Worm (Caenorhabditis elegans) whole organism, early embryonic: Measurements from ENCODE around the gene C35B1.2.
"Not testable (repeated sequence)": the region's sequence is repeated elsewhere in the genome, so short reads cannot be mapped to it uniquely, and the experiment has no call there.

Experiments used
- B0310.2 ChIP-seq: sonication (generic microtip); optimal IDR thresholded peaks from 2 replicates; lab custom pipeline; 2016; ENCODE audit warnings: mild to moderate bottlenecking, missing genetic modification characterization, missing compliant biosample characterization
- F13C5.2 ChIP-seq: sonication (generic microtip); optimal IDR thresholded peaks from 2 replicates; lab custom pipeline; 2017; ENCODE audit warnings: mild to moderate bottlenecking, missing genetic modification characterization, inconsistent platforms, missing compliant biosample characterization
- aly-1 ChIP-seq: sonication (generic microtip); optimal IDR thresholded peaks from 2 replicates; lab custom pipeline; 2016; ENCODE audit warnings: missing genetic modification characterization, missing compliant biosample characterization
- ama-1 ChIP-seq: fragments of 150-350 bp; optimal IDR thresholded peaks from 2 replicates; lab custom pipeline; 2014
- ceh-13 ChIP-seq: fragments of 200-800 bp; sonication (Bioruptor generic); optimal IDR thresholded peaks from 2 replicates; lab custom pipeline; 2018; ENCODE audit warnings: mild to moderate bottlenecking, missing genetic modification characterization, missing compliant biosample characterization
- ceh-36 ChIP-seq: sonication (generic microtip); optimal IDR thresholded peaks from 2 replicates; lab custom pipeline; 2016; ENCODE audit warnings: missing genetic modification characterization, inconsistent platforms, missing compliant biosample characterization
- ets-7 ChIP-seq: sonication (generic microtip); optimal IDR thresholded peaks from 2 replicates; lab custom pipeline; 2016; ENCODE audit warnings: missing genotype, missing genetic modification characterization, missing compliant biosample characterization
- flt-1 ChIP-seq: fragments of 200-800 bp; sonication (Bioruptor generic); IDR thresholded peaks from 2 replicates; pipeline ENCODE4 v1.3.6; 2022; ENCODE audit warnings: missing genetic modification characterization, missing compliant biosample characterization
- hmbx-1 ChIP-seq: sonication (generic microtip); optimal IDR thresholded peaks from 2 replicates; lab custom pipeline; 2016; ENCODE audit warnings: mild to moderate bottlenecking, missing genetic modification characterization, missing compliant biosample characterization
- hmg-4 ChIP-seq: fragments of 200-800 bp; sonication (Bioruptor generic); optimal IDR thresholded peaks from 2 replicates; lab custom pipeline; 2018; ENCODE audit warnings: mild to moderate bottlenecking, missing genetic modification characterization, missing compliant biosample characterization
- hnd-1 ChIP-seq: sonication (generic microtip); optimal IDR thresholded peaks from 2 replicates; lab custom pipeline; 2016; ENCODE audit warnings: missing genetic modification characterization, missing compliant biosample characterization
- pes-1 ChIP-seq: fragments of 200-800 bp; sonication (Bioruptor generic); IDR thresholded peaks from 2 replicates; pipeline ENCODE4 v1.3.6; 2022; ENCODE audit warnings: missing genetic modification reagents, missing genetic modification characterization, missing compliant biosample characterization
- scrt-1 ChIP-seq: fragments of 200-800 bp; sonication (Bioruptor generic); IDR thresholded peaks from 2 replicates; pipeline ENCODE4 v1.3.6; 2022; ENCODE audit warnings: missing genetic modification characterization, missing compliant biosample characterization
- sea-1 ChIP-seq: fragments of 200-800 bp; sonication (Bioruptor generic); conservative IDR thresholded peaks from 2 replicates; pipeline ENCODE4 v1.3.6; 2022; ENCODE audit warnings: missing genetic modification characterization, missing compliant biosample characterization
- tbx-11 ChIP-seq: fragments of 200-800 bp; sonication (Bioruptor generic); IDR thresholded peaks from 2 replicates; pipeline ENCODE4 v1.3.6; 2022; ENCODE audit warnings: missing genetic modification characterization, missing compliant biosample characterization
- tbx-37 ChIP-seq: fragments of 200-800 bp; sonication (Bioruptor generic); conservative IDR thresholded peaks from 2 replicates; pipeline ENCODE4 v1.3.6; 2022; ENCODE audit warnings: missing genetic modification reagents, missing genetic modification characterization, missing compliant biosample characterization
- tra-4 ChIP-seq: sonication (generic microtip); optimal IDR thresholded peaks from 2 replicates; lab custom pipeline; 2017; ENCODE audit warnings: missing genetic modification characterization, missing compliant biosample characterization

C35B1.2 gene

ce11 chrIV:4141311-4141710 lies 55.3 kb downstream of the C35B1.2 start, which contains the start of gene F49F1.11:
Gene F49F1.11, minus strand, starts transcription at chrIV:4141411.
- TF ChIP-seq ceh-36 (no peak), tbx-37 (GFP tag; lab: Robert Waterston, UW) (no peak), aly-1 (tag; lab: Kevin White, UChicago) (no peak), B0310.2 (tag; lab: Kevin White, UChicago) (no peak), sea-1 (GFP tag; lab: Robert Waterston, UW) (no peak), pes-1 (GFP tag; lab: Robert Waterston, UW) (no peak), ceh-13 (no peak), hmg-4 (GFP tag; lab: Kevin White, UChicago) (no peak), hmbx-1 (no peak), tra-4 (no peak), hnd-1 (no peak), flt-1 (GFP tag; lab: Robert Waterston, UW) (no peak)

- TF ChIP-seq F13C5.2 (tag; lab: Kevin White, UChicago); aly-1 (tag; lab: Kevin White, UChicago); scrt-1 (GFP tag; lab: Robert Waterston, UW): not testable (repeated sequence)
Observed at ce11 chrIV:4142986-4143385, 57.0 kb downstream of the C35B1.2 start, which contains the start of gene F49F1.12. Gene F49F1.12, minus strand, starts transcription at chrIV:4143086.

- TF ChIP-seq ama-1 (lab: Kevin White, UChicago) (no peak), tbx-37 (GFP tag; lab: Robert Waterston, UW) (no peak), ets-7 (tag; lab: Kevin White, UChicago) (no peak), ceh-36 (no peak), hmbx-1 (no peak), hmg-4 (GFP tag; lab: Kevin White, UChicago) (no peak), scrt-1 (GFP tag; lab: Robert Waterston, UW) (no peak), flt-1 (GFP tag; lab: Robert Waterston, UW) (no peak), sea-1 (GFP tag; lab: Robert Waterston, UW) (no peak), tra-4 (no peak), B0310.2 (tag; lab: Kevin White, UChicago) (no peak), pes-1 (GFP tag; lab: Robert Waterston, UW) (no peak), F13C5.2 (tag; lab: Kevin White, UChicago) (no peak), tbx-11 (no peak)
Observed at ce11 chrIV:4144784-4145183, 58.8 kb downstream of the C35B1.2 start, which contains the start of gene R07C12.3. Gene R07C12.3, plus strand, starts transcription at chrIV:4145084.

- TF ChIP-seq flt-1 (GFP tag; lab: Robert Waterston, UW) (no peak), aly-1 (tag; lab: Kevin White, UChicago) (no peak), tra-4 (no peak), tbx-11 (no peak), ets-7 (tag; lab: Kevin White, UChicago) (no peak), scrt-1 (GFP tag; lab: Robert Waterston, UW) (no peak), tbx-37 (GFP tag; lab: Robert Waterston, UW) (no peak), hmg-4 (GFP tag; lab: Kevin White, UChicago) (no peak), sea-1 (GFP tag; lab: Robert Waterston, UW) (no peak)
Observed at ce11 chrIV:4147891-4148290, 61.9 kb downstream of the C35B1.2 start.

ce11 chrIV:4150138-4150537 lies 64.1 kb downstream of the C35B1.2 start:
- TF ChIP-seq tbx-37 (GFP tag; lab: Robert Waterston, UW) (no peak), ceh-13 (no peak), tra-4 (no peak), F13C5.2 (tag; lab: Kevin White, UChicago) (no peak), B0310.2 (tag; lab: Kevin White, UChicago) (no peak), aly-1 (tag; lab: Kevin White, UChicago) (no peak), ama-1 (lab: Kevin White, UChicago) (no peak), ceh-36 (no peak), tbx-11 (no peak), flt-1 (GFP tag; lab: Robert Waterston, UW) (no peak), ets-7 (tag; lab: Kevin White, UChicago) (no peak), hmbx-1 (no peak), scrt-1 (GFP tag; lab: Robert Waterston, UW) (no peak)

- TF ChIP-seq hnd-1 (no peak), ama-1 (lab: Kevin White, UChicago) (no peak), aly-1 (tag; lab: Kevin White, UChicago) (no peak), hmbx-1 (no peak), sea-1 (GFP tag; lab: Robert Waterston, UW) (no peak), tra-4 (no peak), flt-1 (GFP tag; lab: Robert Waterston, UW) (no peak), ets-7 (tag; lab: Kevin White, UChicago) (no peak), pes-1 (GFP tag; lab: Robert Waterston, UW) (no peak), ceh-13 (no peak)
Observed at ce11 chrIV:4152143-4152542, 66.1 kb downstream of the C35B1.2 start, which contains the start of the genes K08D10.10 and R07C12.1. Gene K08D10.10, plus strand, starts transcription at chrIV:4152235. Gene R07C12.1, plus strand, starts transcription at chrIV:4152456.
